Worm (Caenorhabditis elegans) whole organism, midembryonic: ENCODE measurements around the gene mrpl-35.

Experiments used
- T22C8.4 ChIP-seq: fragments of 200-800 bp; sonication (Bioruptor generic); IDR thresholded peaks from 2 replicates; pipeline ENCODE4 v1.3.6; 2022; ENCODE audit warnings: missing genetic modification characterization, missing compliant biosample characterization
- flt-1 ChIP-seq: fragments of 200-800 bp; sonication (Bioruptor generic); IDR thresholded peaks from 2 replicates; pipeline ENCODE4 v1.3.6; 2022; ENCODE audit warnings: missing genetic modification characterization, missing compliant biosample characterization
- med-1 ChIP-seq: sonication (generic microtip); optimal IDR thresholded peaks from 2 replicates; lab custom pipeline; 2017; ENCODE audit warnings: missing genetic modification characterization, mild to moderate bottlenecking, missing compliant biosample characterization, antibody characterized with exemption, missing genetic modification reagents; ENCODE audit not compliant: insufficient read depth
- ref-1 ChIP-seq: fragments of 200-800 bp; sonication (Bioruptor generic); conservative IDR thresholded peaks from 2 replicates; pipeline ENCODE4 v1.3.6; 2022; ENCODE audit warnings: missing genetic modification reagents, missing genetic modification characterization, missing compliant biosample characterization
- tab-1 ChIP-seq: fragments of 200-800 bp; sonication (Bioruptor generic); IDR thresholded peaks from 2 replicates; pipeline ENCODE4 v1.3.6; 2022; ENCODE audit warnings: missing genetic modification characterization, missing compliant biosample characterization
- ztf-23 ChIP-seq: fragments of 200-800 bp; sonication (Bioruptor generic); IDR thresholded peaks from 2 replicates; pipeline ENCODE4 v1.3.6; 2022; ENCODE audit warnings: missing genetic modification reagents, missing genetic modification characterization, missing compliant biosample characterization
- ztf-29 ChIP-seq: fragments of 200-800 bp; sonication (Bioruptor generic); IDR thresholded peaks from 2 replicates; pipeline ENCODE4 v1.3.6; 2022; ENCODE audit warnings: missing genetic modification reagents, missing genetic modification characterization, missing compliant biosample characterization

DNA sequence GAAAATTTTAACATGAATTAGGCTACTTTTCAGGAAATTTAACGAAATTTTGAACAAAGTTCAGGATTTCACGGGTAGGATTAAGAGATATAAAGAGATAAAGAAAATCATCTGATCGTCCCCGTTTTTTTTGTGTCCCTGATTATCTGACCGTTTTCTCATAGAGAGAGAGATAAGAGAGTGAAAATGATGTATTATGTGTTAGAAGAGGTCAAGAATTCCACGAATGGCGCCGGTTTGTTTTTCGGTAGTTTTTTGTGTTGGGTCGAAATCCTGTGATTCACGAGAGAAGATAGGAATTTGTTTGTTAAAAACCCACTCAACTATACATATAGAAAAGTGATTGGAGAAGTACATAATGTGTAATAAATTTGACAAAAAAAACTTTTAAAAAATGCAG, 22.9 kb upstream of the mrpl-35 start:
- TF ChIP-seq ztf-29 (GFP tag; lab: Robert Waterston, UW): no peak
- TF ChIP-seq med-1 (GFP tag; lab: Kevin White, UChicago): no peak
- no peak for TF ChIP-seq flt-1 (GFP tag; lab: Robert Waterston, UW)
- no peak for TF ChIP-seq tab-1 (GFP tag; lab: Robert Waterston, UW)
- TF ChIP-seq T22C8.4: no peak
- TF ChIP-seq ref-1 (GFP tag; lab: Robert Waterston, UW): no peak
- no peak for TF ChIP-seq ztf-23 (GFP tag; lab: Robert Waterston, UW)
